Worm (Caenorhabditis elegans) whole organism, young adult: ENCODE measurements around the gene timm-17B.2.

Experiments
- C06A6.2 ChIP-seq: fragments of 200-800 bp; sonication (Bioruptor generic); conservative IDR thresholded peaks from 2 replicates; pipeline ENCODE4 v1.3.6; 2022; ENCODE audit warnings: missing genetic modification characterization, missing compliant biosample characterization
- C17E4.6 ChIP-seq: fragments of 200-800 bp; sonication (Bioruptor generic); IDR thresholded peaks from 2 replicates; pipeline ENCODE4 v1.3.6; 2022; ENCODE audit warnings: missing genetic modification reagents, missing genetic modification characterization, missing compliant biosample characterization
- F22D6.2 ChIP-seq: sonication (generic microtip); optimal IDR thresholded peaks from 2 replicates; lab custom pipeline; 2016; ENCODE audit warnings: mild to moderate bottlenecking, missing genetic modification characterization, missing compliant biosample characterization
- F23B12.7 ChIP-seq: sonication (generic microtip); optimal IDR thresholded peaks from 2 replicates; lab custom pipeline; 2017; ENCODE audit warnings: missing genetic modification characterization, mild to moderate bottlenecking, missing compliant biosample characterization, antibody characterized with exemption, moderate library complexity; ENCODE audit not compliant: insufficient read depth
- F52B5.7 ChIP-seq: sonication (generic microtip); optimal IDR thresholded peaks from 2 replicates; lab custom pipeline; 2016; ENCODE audit warnings: mild to moderate bottlenecking, missing genetic modification characterization, missing compliant biosample characterization
- F55B11.4 ChIP-seq: sonication (generic microtip); optimal IDR thresholded peaks from 2 replicates; lab custom pipeline; 2016; ENCODE audit warnings: missing compliant biosample characterization, missing genetic modification characterization, borderline replicate concordance; ENCODE audit not compliant: insufficient read depth
- F57C9.4 ChIP-seq: sonication (generic microtip); optimal IDR thresholded peaks from 2 replicates; lab custom pipeline; 2017; ENCODE audit warnings: mild to moderate bottlenecking, missing genetic modification characterization, missing compliant biosample characterization
- T26A5.8 ChIP-seq: sonication (generic microtip); optimal IDR thresholded peaks from 2 replicates; lab custom pipeline; 2016; ENCODE audit warnings: missing genetic modification characterization, missing compliant biosample characterization
- Y53G8AR.9 ChIP-seq: fragments of 200-800 bp; sonication (Bioruptor generic); conservative IDR thresholded peaks from 2 replicates; pipeline ENCODE4 v1.3.6; 2022; ENCODE audit warnings: missing genetic modification reagents, missing genetic modification characterization, missing compliant biosample characterization
- Y56A3A.18 ChIP-seq: fragments of 200-800 bp; sonication (Bioruptor generic); IDR thresholded peaks from 2 replicates; pipeline ENCODE4 v1.3.6; 2022; ENCODE audit warnings: missing genetic modification reagents, missing genetic modification characterization, missing compliant biosample characterization
- Y67H2A.10 ChIP-seq: fragments of 200-800 bp; sonication (Bioruptor generic); conservative IDR thresholded peaks from 2 replicates; pipeline ENCODE4 v1.3.6; 2022; ENCODE audit warnings: missing genetic modification reagents, missing genetic modification characterization, missing compliant biosample characterization
- Y79H2A.3 ChIP-seq: fragments of 200-800 bp; sonication (Bioruptor generic); conservative IDR thresholded peaks from 2 replicates; pipeline ENCODE4 v1.3.6; 2022; ENCODE audit warnings: missing genetic modification reagents, missing genetic modification characterization, missing compliant biosample characterization
- ZK185.1 ChIP-seq: sonication (generic microtip); optimal IDR thresholded peaks from 2 replicates; lab custom pipeline; 2016; ENCODE audit warnings: mild to moderate bottlenecking, missing genetic modification characterization, missing compliant biosample characterization; ENCODE audit not compliant: poor library complexity, severe bottlenecking
- aptf-2 ChIP-seq: fragments of 200-800 bp; sonication (Bioruptor generic); conservative IDR thresholded peaks from 2 replicates; pipeline ENCODE4 v1.3.6; 2022; ENCODE audit warnings: missing genetic modification reagents, missing genetic modification characterization, missing compliant biosample characterization
- attf-6 ChIP-seq: fragments of 200-800 bp; sonication (Bioruptor generic); IDR thresholded peaks from 2 replicates; pipeline ENCODE4 v1.3.6; 2022; ENCODE audit warnings: missing genetic modification reagents, missing genetic modification characterization, missing compliant biosample characterization
- ccch-3 ChIP-seq: fragments of 200-800 bp; sonication (Bioruptor generic); optimal IDR thresholded peaks from 2 replicates; lab custom pipeline; 2018; ENCODE audit warnings: mild to moderate bottlenecking, missing genetic modification characterization, missing compliant biosample characterization
- cebp-1 ChIP-seq, 2 experiments: fragments of 200-800 bp in 1 of 2; sonication (Bioruptor generic) in 1 of 2; sonication (generic microtip) in 1 of 2; IDR thresholded peaks in 1 of 2; optimal IDR thresholded peaks in 1 of 2; 2 replicates each; pipeline versions ENCODE4 v1.3.6 to Lab custom; 2017 to 2022; ENCODE audit warnings: missing compliant biosample characterization in 2 of 2, missing genetic modification characterization in 2 of 2, mild to moderate bottlenecking in 1 of 2, missing genetic modification reagents in 1 of 2, moderate library complexity in 1 of 2
- ceh-100 ChIP-seq: fragments of 200-800 bp; sonication (Bioruptor generic); IDR thresholded peaks from 2 replicates; pipeline ENCODE4 v1.3.6; 2022; ENCODE audit warnings: missing genetic modification reagents, missing genetic modification characterization, missing compliant biosample characterization
- dpl-1 ChIP-seq: fragments of 150-350 bp; optimal IDR thresholded peaks from 2 replicates; lab custom pipeline; 2014; ENCODE audit warnings: missing biosample characterization, missing genetic modification reagents, missing genetic modification characterization
- efl-1 ChIP-seq: fragments of 150-350 bp; optimal IDR thresholded peaks from 2 replicates; lab custom pipeline; 2014; ENCODE audit warnings: missing biosample characterization, missing genetic modification reagents, missing genetic modification characterization
- egl-44 ChIP-seq: fragments of 200-800 bp; sonication (Bioruptor generic); IDR thresholded peaks from 2 replicates; pipeline ENCODE4 v1.3.6; 2022; ENCODE audit warnings: missing genetic modification reagents, missing genetic modification characterization, missing compliant biosample characterization
- egrh-3 ChIP-seq: fragments of 200-800 bp; sonication (Bioruptor generic); IDR thresholded peaks from 2 replicates; pipeline ENCODE4 v1.3.6; 2022; ENCODE audit warnings: missing genetic modification reagents, missing genetic modification characterization, missing compliant biosample characterization
- fkh-3 ChIP-seq: sonication (generic microtip); optimal IDR thresholded peaks from 2 replicates; lab custom pipeline; 2016; ENCODE audit warnings: mild to moderate bottlenecking, missing genetic modification characterization, missing compliant biosample characterization
- hlh-26 ChIP-seq: fragments of 200-800 bp; sonication (Bioruptor generic); conservative IDR thresholded peaks from 2 replicates; pipeline ENCODE4 v1.3.6; 2022; ENCODE audit warnings: missing genetic modification reagents, missing genetic modification characterization, missing compliant biosample characterization
- hmg-1.2 ChIP-seq: fragments of 200-800 bp; sonication (Bioruptor generic); IDR thresholded peaks from 2 replicates; pipeline ENCODE4 v1.3.6; 2022; ENCODE audit warnings: missing genetic modification reagents, missing genetic modification characterization, missing compliant biosample characterization
- lag-1 ChIP-seq: fragments of 200-800 bp; sonication (Bioruptor generic); IDR thresholded peaks from 2 replicates; pipeline ENCODE4 v1.3.6; 2022; ENCODE audit warnings: missing genetic modification reagents, missing genetic modification characterization, missing compliant biosample characterization
- lin-26 ChIP-seq: fragments of 200-800 bp; sonication (Bioruptor generic); IDR thresholded peaks from 2 replicates; pipeline ENCODE4 v1.3.6; 2022; ENCODE audit warnings: missing genetic modification reagents, missing genetic modification characterization, missing compliant biosample characterization
- lin-54 ChIP-seq: fragments of 200-800 bp; sonication (Bioruptor generic); optimal IDR thresholded peaks from 2 replicates; lab custom pipeline; 2018; ENCODE audit warnings: mild to moderate bottlenecking, missing genetic modification characterization, missing compliant biosample characterization
- lsl-1 ChIP-seq: fragments of 200-800 bp; sonication (Bioruptor generic); optimal IDR thresholded peaks from 2 replicates; lab custom pipeline; 2018; ENCODE audit warnings: mild to moderate bottlenecking, missing genetic modification characterization, moderate library complexity, missing compliant biosample characterization
- madf-10 ChIP-seq: sonication (generic microtip); optimal IDR thresholded peaks from 2 replicates; lab custom pipeline; 2016; ENCODE audit warnings: mild to moderate bottlenecking, missing genetic modification characterization, missing compliant biosample characterization
- madf-8 ChIP-seq: fragments of 200-800 bp; sonication (Bioruptor generic); conservative IDR thresholded peaks from 2 replicates; pipeline ENCODE4 v1.3.6; 2022; ENCODE audit warnings: missing genetic modification reagents, missing genetic modification characterization, missing compliant biosample characterization
- mel-28 ChIP-seq: sonication (generic microtip); optimal IDR thresholded peaks from 2 replicates; lab custom pipeline; 2016; ENCODE audit warnings: borderline replicate concordance, mild to moderate bottlenecking, missing genetic modification characterization, missing compliant biosample characterization
- nfya-2 ChIP-seq: fragments of 200-800 bp; sonication (Bioruptor generic); IDR thresholded peaks from 2 replicates; pipeline ENCODE4 v1.3.6; 2022; ENCODE audit warnings: missing genetic modification reagents, missing genetic modification characterization, missing compliant biosample characterization
- nhr-120 ChIP-seq: fragments of 200-800 bp; sonication (Bioruptor generic); IDR thresholded peaks from 2 replicates; pipeline ENCODE4 v1.3.6; 2022; ENCODE audit warnings: missing genetic modification characterization, missing compliant biosample characterization
- nhr-179 ChIP-seq: sonication (generic microtip); optimal IDR thresholded peaks from 2 replicates; lab custom pipeline; 2016; ENCODE audit warnings: mild to moderate bottlenecking, missing genetic modification characterization, missing compliant biosample characterization
- nhr-80 ChIP-seq: sonication (generic microtip); optimal IDR thresholded peaks from 2 replicates; lab custom pipeline; 2016; ENCODE audit warnings: missing genetic modification characterization, missing compliant biosample characterization
- pbrm-1 ChIP-seq: fragments of 200-800 bp; sonication (Bioruptor generic); IDR thresholded peaks from 2 replicates; pipeline ENCODE4 v1.3.6; 2022; ENCODE audit warnings: missing genetic modification reagents, missing genetic modification characterization, missing compliant biosample characterization
- pha-4 ChIP-seq: fragments of 150-350 bp; sonication (generic microtip); optimal IDR thresholded peaks from 2 replicates; lab custom pipeline; 2014; ENCODE audit warnings: missing biosample characterization, missing genetic modification reagents, missing genetic modification characterization
- rpc-1 ChIP-seq, 2 experiments: fragments of 150-350 bp in 1 of 2; sonication (generic microtip) in 1 of 2; optimal IDR thresholded peaks; 2 replicates each; lab custom pipeline; 2014 to 2018; ENCODE audit warnings: missing biosample characterization in 1 of 2, missing genetic modification characterization in 1 of 2, missing genetic modification reagents in 1 of 2, missing genotype in 1 of 2
- snpc-1.3 ChIP-seq: sonication (generic microtip); optimal IDR thresholded peaks from 2 replicates; lab custom pipeline; 2017; ENCODE audit warnings: missing genetic modification characterization, mild to moderate bottlenecking, missing compliant biosample characterization, antibody characterized with exemption, moderate library complexity, missing genotype, missing genetic modification reagents; ENCODE audit not compliant: insufficient read depth
- snpc-3.4 ChIP-seq: sonication (generic microtip); optimal IDR thresholded peaks from 2 replicates; lab custom pipeline; 2017; ENCODE audit warnings: missing genetic modification characterization, mild to moderate bottlenecking, missing compliant biosample characterization, antibody characterized with exemption, moderate library complexity, missing genotype, missing genetic modification reagents
- ztf-28 ChIP-seq: fragments of 200-800 bp; sonication (Bioruptor generic); IDR thresholded peaks from 2 replicates; pipeline ENCODE4 v1.3.6; 2022; ENCODE audit warnings: missing genetic modification reagents, missing genetic modification characterization, missing compliant biosample characterization
- ztf-3 ChIP-seq: fragments of 200-800 bp; sonication (Bioruptor generic); optimal IDR thresholded peaks from 2 replicates; lab custom pipeline; 2018; ENCODE audit warnings: mild to moderate bottlenecking, missing genetic modification characterization, missing compliant biosample characterization

timm-17B.2 gene

ce11 chrIV:8375381-8375780 is 21.1 kb upstream of the timm-17B.2 start (continued):
- TF ChIP-seq madf-8 (0 out of 2 replicates have a peak, but pooled peaks have one; percentile 25), pha-4 (tag; lab: Kevin White, UChicago) (no peak), hmg-1.2 (peak; percentile 63), efl-1 (GFP tag; lab: Kevin White, UChicago) (peak; percentile 18), Y56A3A.18 (GFP tag; lab: Robert Waterston, UW) (0 out of 2 replicates have a peak, but pooled peaks have one; percentile 35), mel-28 (tag; lab: Kevin White, UChicago) (no peak), aptf-2 (GFP tag; lab: Robert Waterston, UW) (no peak), nhr-120 (GFP tag; lab: Robert Waterston, UW) (no peak), ZK185.1 (tag; lab: Kevin White, UChicago) (peak; percentile 85)

ce11 chrIV:8376923-8377322 is 19.5 kb upstream of the timm-17B.2 start:
- no peak for TF ChIP-seq ceh-100 (GFP tag; lab: Robert Waterston, UW)
- TF ChIP-seq nhr-179 (tag; lab: Kevin White, UChicago), result no peak
- TF ChIP-seq nhr-80 (tag; lab: Kevin White, UChicago), result peak; percentile 26
- TF ChIP-seq F57C9.4 (tag; lab: Kevin White, UChicago), result no peak
- no peak; the same call in 1 of the 2 replicates for TF ChIP-seq cebp-1 (GFP tag; IDR thresholded peaks at IDR 0.05; lab: Robert Waterston, UW)
- TF ChIP-seq cebp-1 (tag; optimal IDR thresholded peaks at IDR 0.05; lab: Kevin White, UChicago), result peak; percentile 68
- no peak for TF ChIP-seq dpl-1 (GFP tag; lab: Kevin White, UChicago)
- no peak for TF ChIP-seq pha-4 (tag; lab: Kevin White, UChicago)
- no peak for TF ChIP-seq ztf-28 (GFP tag; lab: Robert Waterston, UW)
- TF ChIP-seq, all 124 proteins: peak for 2

- TF ChIP-seq F55B11.4, result no peak
- no peak for TF ChIP-seq ztf-3 (GFP tag; lab: Kevin White, UChicago)
- no peak for TF ChIP-seq F22D6.2 (tag; lab: Kevin White, UChicago)
- TF ChIP-seq egrh-3 (GFP tag; lab: Robert Waterston, UW), result no peak
- TF ChIP-seq pha-4 (tag; lab: Kevin White, UChicago), result no peak
- no peak for TF ChIP-seq mel-28 (tag; lab: Kevin White, UChicago)
- TF ChIP-seq lsl-1 (GFP tag; lab: Kevin White, UChicago), result peak; percentile 64
- TF ChIP-seq ccch-3, result no peak
- TF ChIP-seq Y79H2A.3 (GFP tag; lab: Robert Waterston, UW), result peak; percentile 77
- peak; percentile 54; the same call in 1 of the 2 replicates for TF ChIP-seq hmg-1.2
- no peak for TF ChIP-seq lag-1 (GFP tag; lab: Robert Waterston, UW)
- peak; percentile 68; the same call in 1 of the 2 replicates for TF ChIP-seq hlh-26 (GFP tag; lab: Robert Waterston, UW)
- TF ChIP-seq Y67H2A.10 (GFP tag; lab: Robert Waterston, UW), result no peak
- TF ChIP-seq Y53G8AR.9 (GFP tag; lab: Robert Waterston, UW), result peak; percentile 89
- TF ChIP-seq pbrm-1 (GFP tag; lab: Robert Waterston, UW), result peak; percentile 87
- peak; percentile 89 for TF ChIP-seq attf-6
- TF ChIP-seq F52B5.7 (tag; lab: Kevin White, UChicago), result peak; percentile 93
- peak; percentile 74 for TF ChIP-seq ceh-100 (GFP tag; lab: Robert Waterston, UW)
- TF ChIP-seq nfya-2, result peak; percentile 93
- TF ChIP-seq fkh-3 (tag; lab: Kevin White, UChicago), result peak; percentile 77
- peak; percentile 93 for TF ChIP-seq T26A5.8
- TF ChIP-seq lin-26 (GFP tag; lab: Robert Waterston, UW), result peak; percentile 85
- TF ChIP-seq C17E4.6 (GFP tag; lab: Robert Waterston, UW), result peak; percentile 76
- peak; percentile 74 for TF ChIP-seq lin-54
- no peak for TF ChIP-seq rpc-1 (optimal IDR thresholded peaks at IDR 0.05; lab: Kevin White, UChicago)
- TF ChIP-seq rpc-1 (tag; optimal IDR thresholded peaks at IDR 0.05; lab: Kevin White, UChicago), result peak; percentile 11
- peak; percentile 2 for TF ChIP-seq snpc-3.4
- no peak for TF ChIP-seq F23B12.7 (tag; lab: Kevin White, UChicago)
- TF ChIP-seq C06A6.2, result no peak
- no peak; the same call in none of the 2 replicates for TF ChIP-seq egl-44 (GFP tag; lab: Robert Waterston, UW)
- no peak for TF ChIP-seq madf-10 (tag; lab: Kevin White, UChicago)
- peak; percentile 89 for TF ChIP-seq snpc-1.3
These were observed 18.9 kb upstream of the timm-17B.2 start, which contains the start of gene D2096.7 for ce11 chrIV:8377501-8377900. D2096.7 (minus strand) TSS chrIV:8377630.
